Fruit fly (Drosophila melanogaster) whole organism, embryonic: Measurements from ENCODE around the gene Vti1a.

Experiments used
- Abd-B ChIP-seq: fragments of 200-800 bp; sonication (Bioruptor generic); optimal IDR thresholded peaks from 2 replicates; lab custom pipeline; 2018; ENCODE audit warnings: missing biosample characterization, mild to moderate bottlenecking, missing genetic modification characterization, moderate library complexity
- Antp ChIP-seq: fragments of 200-800 bp; sonication (Bioruptor generic); optimal IDR thresholded peaks from 3 replicates; lab custom pipeline; 2016; ENCODE audit warnings: missing biosample characterization, missing genetic modification characterization
- C15 ChIP-seq: fragments of 200-800 bp; sonication (Bioruptor generic); IDR thresholded peaks from 3 replicates; pipeline ENCODE4 v1.3.6; 2022; ENCODE audit warnings: missing biosample characterization, missing genetic modification characterization
- CG10366 ChIP-seq: fragments of 200-800 bp; sonication (Bioruptor generic); IDR thresholded peaks from 2 replicates; pipeline ENCODE4 v1.3.6; 2022; ENCODE audit warnings: missing biosample characterization, missing genetic modification characterization
- CG10462 ChIP-seq: fragments of 200-800 bp; sonication (Bioruptor generic); optimal IDR thresholded peaks from 2 replicates; lab custom pipeline; 2016; ENCODE audit warnings: missing biosample characterization, missing genetic modification characterization
- CG10565 ChIP-seq: fragments of 200-800 bp; sonication (Bioruptor generic); optimal IDR thresholded peaks from 3 replicates; lab custom pipeline; 2016; ENCODE audit warnings: missing biosample characterization, mild to moderate bottlenecking, missing genetic modification characterization
- CG10959 ChIP-seq: fragments of 200-800 bp; sonication (Bioruptor generic); IDR thresholded peaks from 2 replicates; pipeline ENCODE4 v1.3.6; 2022; ENCODE audit warnings: missing biosample characterization, missing genetic modification characterization
- CG11696 ChIP-seq: fragments of 200-800 bp; sonication (Bioruptor generic); IDR thresholded peaks from 2 replicates; pipeline ENCODE4 v1.3.6; 2022; ENCODE audit warnings: missing biosample characterization, missing genetic modification characterization
- CG11723 ChIP-seq: fragments of 200-800 bp; sonication (Bioruptor generic); optimal IDR thresholded peaks from 2 replicates; lab custom pipeline; 2017; ENCODE audit warnings: missing biosample characterization, mild to moderate bottlenecking, missing genetic modification characterization
- CG15601 ChIP-seq: fragments of 200-800 bp; sonication (Bioruptor generic); optimal IDR thresholded peaks from 3 replicates; lab custom pipeline; 2019; ENCODE audit warnings: missing biosample characterization, mild to moderate bottlenecking, missing genetic modification characterization, moderate library complexity
- CG18476 ChIP-seq: fragments of 200-800 bp; sonication (Bioruptor generic); optimal IDR thresholded peaks from 2 replicates; lab custom pipeline; 2016; ENCODE audit warnings: missing biosample characterization, mild to moderate bottlenecking, missing genetic modification characterization
- CG2678 ChIP-seq: fragments of 200-800 bp; sonication (Bioruptor generic); optimal IDR thresholded peaks from 3 replicates; lab custom pipeline; 2019; ENCODE audit warnings: missing biosample characterization, mild to moderate bottlenecking, missing genetic modification characterization, moderate library complexity
- CG31388 ChIP-seq: fragments of 200-800 bp; sonication (Bioruptor generic); optimal IDR thresholded peaks from 2 replicates; lab custom pipeline; 2016; ENCODE audit warnings: missing biosample characterization, missing genetic modification characterization
- CG32532 ChIP-seq: fragments of 200-800 bp; sonication (Bioruptor generic); IDR thresholded peaks from 2 replicates; pipeline ENCODE4 v1.3.6; 2022; ENCODE audit warnings: missing biosample characterization, missing genetic modification characterization
- CG34422 ChIP-seq: fragments of 200-800 bp; sonication (Bioruptor generic); IDR thresholded peaks from 3 replicates; pipeline ENCODE4 v1.3.6; 2022; ENCODE audit warnings: missing biosample characterization, missing genetic modification characterization
- CG5180 ChIP-seq: fragments of 200-800 bp; sonication (Bioruptor generic); optimal IDR thresholded peaks from 3 replicates; lab custom pipeline; 2017; ENCODE audit warnings: missing biosample characterization, missing genetic modification characterization, mild to moderate bottlenecking, moderate library complexity, missing genetic modification reagents
- CG6854 ChIP-seq: fragments of 200-800 bp; sonication (Bioruptor generic); optimal IDR thresholded peaks from 3 replicates; lab custom pipeline; 2017; ENCODE audit warnings: missing biosample characterization, mild to moderate bottlenecking, missing genetic modification characterization
- CG9215 ChIP-seq: fragments of 200-800 bp; sonication (Bioruptor generic); IDR thresholded peaks from 2 replicates; pipeline ENCODE4 v1.3.6; 2022; ENCODE audit warnings: missing biosample characterization, missing genetic modification characterization
- Dek ChIP-seq: fragments of 200-800 bp; sonication (Bioruptor generic); optimal IDR thresholded peaks from 3 replicates; lab custom pipeline; 2019; ENCODE audit warnings: missing biosample characterization, mild to moderate bottlenecking, missing genetic modification characterization, moderate library complexity
- Dip2 ChIP-seq: fragments of 200-800 bp; sonication (Bioruptor generic); IDR thresholded peaks from 2 replicates; pipeline ENCODE4 v1.3.6; 2022; ENCODE audit warnings: missing biosample characterization, missing genetic modification characterization
- Dp ChIP-seq: fragments of 200-800 bp; sonication (Bioruptor generic); optimal IDR thresholded peaks from 2 replicates; lab custom pipeline; 2018; ENCODE audit warnings: missing biosample characterization, mild to moderate bottlenecking, missing genetic modification characterization, moderate library complexity
- HmgD ChIP-seq: fragments of 200-800 bp; sonication (Bioruptor generic); optimal IDR thresholded peaks from 3 replicates; lab custom pipeline; 2016; ENCODE audit warnings: missing biosample characterization, missing genetic modification characterization
- Hr51 ChIP-seq, 2 experiments: fragments of 200-800 bp; sonication (Bioruptor generic); optimal IDR thresholded peaks; 2 replicates in 1 of 2; 3 replicates in 1 of 2; lab custom pipeline; 2016 to 2018; ENCODE audit warnings: missing biosample characterization in 2 of 2, missing genetic modification characterization in 2 of 2, mild to moderate bottlenecking in 1 of 2, moderate library complexity in 1 of 2
- Kr ChIP-seq: fragments of 200-800 bp; sonication (Bioruptor generic); optimal IDR thresholded peaks from 2 replicates; lab custom pipeline; 2017; ENCODE audit warnings: missing biosample characterization, mild to moderate bottlenecking, missing genetic modification characterization
- Med ChIP-seq: fragments of 200-800 bp; sonication (Bioruptor generic); peaks from one replicate; lab custom pipeline; 2016; ENCODE audit warnings: missing biosample characterization, missing genetic modification characterization, mild to moderate bottlenecking, inconsistent platforms, moderate library complexity
- Mes4 ChIP-seq: fragments of 200-800 bp; sonication (Bioruptor generic); optimal IDR thresholded peaks from 2 replicates; lab custom pipeline; 2016; ENCODE audit warnings: missing biosample characterization, missing genetic modification characterization
- Nf-YA ChIP-seq: fragments of 200-800 bp; sonication (Bioruptor generic); IDR thresholded peaks from 2 replicates; pipeline ENCODE4 v1.3.6; 2022; ENCODE audit warnings: missing biosample characterization, missing genetic modification characterization
- Nf-YB ChIP-seq: fragments of 200-800 bp; sonication (Bioruptor generic); optimal IDR thresholded peaks from 3 replicates; lab custom pipeline; 2019; ENCODE audit warnings: missing biosample characterization, mild to moderate bottlenecking, missing genetic modification characterization, moderate library complexity
- Optix ChIP-seq: fragments of 200-800 bp; sonication (Bioruptor generic); IDR thresholded peaks from 3 replicates; pipeline ENCODE4 v1.3.6; 2022; ENCODE audit warnings: missing biosample characterization, missing genetic modification characterization
- Scr ChIP-seq: fragments of 200-800 bp; sonication (Bioruptor generic); IDR thresholded peaks from 2 replicates; pipeline ENCODE4 v1.3.6; 2022; ENCODE audit warnings: missing biosample characterization, missing genetic modification characterization; ENCODE audit not compliant: partially characterized antibody
- Six4 ChIP-seq: fragments of 200-800 bp; sonication (Bioruptor generic); optimal IDR thresholded peaks from 2 replicates; lab custom pipeline; 2016; ENCODE audit warnings: missing biosample characterization, missing genetic modification characterization
- ac ChIP-seq: fragments of 200-800 bp; sonication (Bioruptor generic); optimal IDR thresholded peaks from 3 replicates; lab custom pipeline; 2017; ENCODE audit warnings: missing biosample characterization, mild to moderate bottlenecking, missing genetic modification characterization
- amos ChIP-seq: fragments of 200-800 bp; sonication (Bioruptor generic); IDR thresholded peaks from 2 replicates; pipeline ENCODE4 v1.3.6; 2022; ENCODE audit warnings: missing biosample characterization, missing genetic modification characterization; ENCODE audit not compliant: partially characterized antibody
- bab2 ChIP-seq: fragments of 200-800 bp; sonication (Bioruptor generic); optimal IDR thresholded peaks from 2 replicates; lab custom pipeline; 2016; ENCODE audit warnings: missing biosample characterization, missing genetic modification characterization
- chm ChIP-seq: fragments of 200-800 bp; sonication (Bioruptor generic); IDR thresholded peaks from 2 replicates; pipeline ENCODE4 v1.3.6; 2022; ENCODE audit warnings: missing biosample characterization, missing genetic modification characterization
- croc ChIP-seq: fragments of 200-800 bp; sonication (Bioruptor generic); conservative IDR thresholded peaks from 3 replicates; pipeline ENCODE4 v1.3.6; 2022; ENCODE audit warnings: missing biosample characterization, missing genetic modification characterization
- disco-r ChIP-seq: fragments of 200-800 bp; sonication (Bioruptor generic); optimal IDR thresholded peaks from 2 replicates; lab custom pipeline; 2016; ENCODE audit warnings: missing biosample characterization, missing genetic modification characterization
- eve ChIP-seq, 2 experiments: fragments of >200 bp; optimal IDR thresholded peaks; 2 replicates each; lab custom pipeline; 2017; ENCODE audit warnings: missing biosample characterization in 2 of 2, missing genetic modification characterization in 2 of 2
- exex ChIP-seq: fragments of 200-800 bp; sonication (Bioruptor generic); optimal IDR thresholded peaks from 4 replicates; lab custom pipeline; 2018; ENCODE audit warnings: missing biosample characterization, mild to moderate bottlenecking, missing genetic modification characterization, moderate library complexity
- hb ChIP-seq: fragments of 200-800 bp; sonication (Bioruptor generic); IDR thresholded peaks from 3 replicates; pipeline ENCODE4 v1.3.6; 2022; ENCODE audit warnings: missing biosample characterization, missing genetic modification characterization; ENCODE audit not compliant: partially characterized antibody
- lola ChIP-seq, 3 experiments: fragments of >200 bp in 2 of 3; fragments of 200-800 bp in 1 of 3; sonication (Bioruptor generic) in 1 of 3; optimal IDR thresholded peaks; 2 replicates each; lab custom pipeline; 2017 to 2019; ENCODE audit warnings: missing biosample characterization in 3 of 3, missing genetic modification characterization in 3 of 3, mild to moderate bottlenecking in 1 of 3, moderate library complexity in 1 of 3
- mirr ChIP-seq: fragments of 200-800 bp; sonication (Bioruptor generic); optimal IDR thresholded peaks from 3 replicates; lab custom pipeline; 2018; ENCODE audit warnings: missing biosample characterization, mild to moderate bottlenecking, missing genetic modification characterization
- run ChIP-seq: fragments of 200-800 bp; sonication (Bioruptor generic); optimal IDR thresholded peaks from 3 replicates; lab custom pipeline; 2018; ENCODE audit warnings: missing biosample characterization, mild to moderate bottlenecking, missing genetic modification characterization
- schlank ChIP-seq: fragments of 200-800 bp; sonication (Bioruptor generic); optimal IDR thresholded peaks from 2 replicates; lab custom pipeline; 2018; ENCODE audit warnings: missing biosample characterization, mild to moderate bottlenecking, missing genetic modification characterization
- sna ChIP-seq: fragments of 200-800 bp; sonication (Bioruptor generic); IDR thresholded peaks from 2 replicates; pipeline ENCODE4 v1.3.6; 2022; ENCODE audit warnings: missing biosample characterization, missing genetic modification characterization; ENCODE audit not compliant: partially characterized antibody
- so ChIP-seq: fragments of 200-800 bp; sonication (Bioruptor generic); IDR thresholded peaks from 3 replicates; pipeline ENCODE4 v1.3.6; 2022; ENCODE audit warnings: missing biosample characterization, missing genetic modification characterization
- tio ChIP-seq: fragments of 200-800 bp; sonication (Bioruptor generic); optimal IDR thresholded peaks from 2 replicates; lab custom pipeline; 2017; ENCODE audit warnings: missing biosample characterization, missing genetic modification characterization, inconsistent platforms
- trem ChIP-seq: fragments of 200-800 bp; optimal IDR thresholded peaks from 3 replicates; lab custom pipeline; 2019; ENCODE audit warnings: missing biosample characterization, mild to moderate bottlenecking, missing genetic modification characterization, moderate library complexity
- vfl ChIP-seq: fragments of 200-800 bp; sonication (Bioruptor generic); optimal IDR thresholded peaks from 2 replicates; lab custom pipeline; 2016; ENCODE audit warnings: missing biosample characterization, missing genetic modification characterization

The Vti1a gene

DNA sequence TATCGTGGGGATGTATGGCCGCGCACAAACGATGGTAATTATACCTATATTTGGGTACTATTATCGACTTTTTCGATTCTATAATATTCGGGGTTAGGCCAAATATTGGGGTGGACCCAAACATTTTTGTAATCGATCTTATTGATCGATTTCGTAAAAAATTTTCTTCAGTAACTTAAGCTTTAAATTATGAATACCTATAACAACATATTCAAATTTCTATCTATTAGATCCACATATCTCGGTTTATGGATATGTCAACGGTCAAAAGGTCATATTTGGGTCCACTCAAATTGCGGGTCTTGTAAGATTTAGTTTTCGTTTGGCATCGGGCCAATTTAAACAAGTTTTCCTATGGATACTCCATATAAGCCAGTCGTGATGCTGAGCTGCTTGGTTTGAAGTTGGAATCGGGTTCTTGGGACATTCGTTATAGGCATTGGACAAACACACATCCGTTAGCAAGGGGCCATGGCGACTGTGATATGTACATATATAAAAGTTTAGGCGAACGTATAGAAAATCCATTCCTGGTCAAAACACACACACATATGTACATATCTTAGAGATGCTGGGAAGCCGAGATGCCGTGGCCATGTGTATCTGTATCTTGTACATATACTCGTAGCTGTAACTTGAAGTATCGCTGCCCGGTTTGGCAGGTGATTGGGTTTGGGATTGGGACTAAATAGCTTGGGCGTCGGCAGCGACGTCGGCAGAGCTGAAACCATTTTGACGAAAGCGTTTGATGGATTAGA is 7.6 kb upstream of the Vti1a start (continued):
- TF ChIP-seq eve (GFP tag; optimal IDR thresholded peaks at IDR 0.05; lab: Kevin White, UChicago) (no peak), tio (GFP tag; lab: Kevin White, UChicago) (no peak), Dp (GFP tag; lab: Kevin White, UChicago) (no peak), so (GFP tag; lab: Robert Waterston, UW) (peak; percentile 62; the same call in 1 of the 3 replicates), trem (peak; percentile 29), CG18476 (peak; percentile 27), Nf-YA (GFP tag; lab: Robert Waterston, UW) (no peak), Dip2 (no peak), CG10959 (GFP tag; lab: Robert Waterston, UW) (no peak), croc (no peak), C15 (no peak), CG11723 (peak; percentile 34), CG34422 (0 out of 3 replicates have a peak, but pooled peaks have one; percentile 44), schlank (no peak), Six4 (GFP tag; lab: Kevin White, UChicago) (peak; percentile 55), exex (tag; lab: Kevin White, UChicago) (no peak), Antp (GFP tag; lab: Kevin White, UChicago) (no peak), Kr (GFP tag; lab: Kevin White, UChicago) (no peak), Scr (GFP tag; lab: Robert Waterston, UW) (no peak), CG31388 (no peak), CG11696 (no peak), Dek (peak; percentile 21), CG2678 (tag; lab: Kevin White, UChicago) (peak; percentile 84), CG32532 (peak; percentile 62; the same call in 1 of the 2 replicates), run (tag; lab: Kevin White, UChicago) (peak; percentile 49), CG5180 (no peak), CG10366 (GFP tag; lab: Robert Waterston, UW) (peak; percentile 47), Hr51 (GFP tag; optimal IDR thresholded peaks at IDR 0.05; lab: Kevin White, UChicago) (peak; percentile 10 to 83), Mes4 (peak; percentile 23), CG9215 (GFP tag; lab: Robert Waterston, UW) (no peak), mirr (no peak), CG10565 (GFP tag; lab: Kevin White, UChicago) (no peak), sna (GFP tag; lab: Robert Waterston, UW) (no peak), ac (GFP tag; lab: Kevin White, UChicago) (no peak), CG10462 (GFP tag; lab: Kevin White, UChicago) (peak; percentile 20), Med (GFP tag; lab: Kevin White, UChicago) (peak; percentile 72), Nf-YB (GFP tag; lab: Kevin White, UChicago) (peak; percentile 54), CG6854 (peak; percentile 71), lola (GFP tag; optimal IDR thresholded peaks at IDR 0.05; lab: Kevin White, UChicago) (peak in 1 of 3 experiments; percentile 44), Optix (GFP tag; lab: Robert Waterston, UW) (no peak; the same call in 2 of the 3 replicates), CG15601 (peak; percentile 41), chm (peak; percentile 56; the same call in 1 of the 2 replicates), HmgD (GFP tag; lab: Kevin White, UChicago) (no peak), disco-r (GFP tag; lab: Kevin White, UChicago) (no peak), hb (no peak), amos (GFP tag; lab: Robert Waterston, UW) (no peak), bab2 (GFP tag; lab: Kevin White, UChicago) (peak; percentile 7), vfl (GFP tag; lab: Kevin White, UChicago) (peak; percentile 13), Abd-B (no peak)
